Fruit fly (Drosophila melanogaster) whole organism, prepupa: ENCODE results near the gene Tpr2.

Source experiments
- Blimp-1 ChIP-seq: fragments of 200-800 bp; sonication (Bioruptor generic); optimal IDR thresholded peaks from 3 replicates; lab custom pipeline; 2017; ENCODE audit warnings: missing biosample characterization, missing genetic modification characterization, mild to moderate bottlenecking, moderate library complexity, missing genetic modification reagents
- CG31627 ChIP-seq: fragments of 200-800 bp; sonication (Bioruptor generic); optimal IDR thresholded peaks from 3 replicates; lab custom pipeline; 2016; ENCODE audit warnings: missing biosample characterization, missing genetic modification characterization
- CG7368 ChIP-seq: fragments of 200-800 bp; sonication (Bioruptor generic); optimal IDR thresholded peaks from 3 replicates; lab custom pipeline; 2016; ENCODE audit warnings: missing biosample characterization, missing genetic modification characterization
- CG8319 ChIP-seq: fragments of 200-800 bp; sonication (Bioruptor generic); optimal IDR thresholded peaks from 3 replicates; lab custom pipeline; 2016; ENCODE audit warnings: missing biosample characterization, missing genetic modification characterization
- Ets21C ChIP-seq: fragments of 200-800 bp; sonication (Bioruptor generic); optimal IDR thresholded peaks from 3 replicates; lab custom pipeline; 2016; ENCODE audit warnings: missing biosample characterization, missing genetic modification characterization
- Hr39 ChIP-seq: fragments of 200-800 bp; sonication (Bioruptor generic); optimal IDR thresholded peaks from 2 replicates; lab custom pipeline; 2016; ENCODE audit warnings: missing biosample characterization, missing genetic modification characterization
- dac ChIP-seq: fragments of 200-800 bp; sonication (Bioruptor generic); optimal IDR thresholded peaks from 2 replicates; lab custom pipeline; 2017; ENCODE audit warnings: missing biosample characterization, mild to moderate bottlenecking, missing genetic modification characterization
- spab ChIP-seq: fragments of 200-800 bp; sonication (Bioruptor generic); optimal IDR thresholded peaks from 2 replicates; lab custom pipeline; 2017; ENCODE audit warnings: missing biosample characterization, mild to moderate bottlenecking, missing genetic modification characterization, missing genetic modification reagents

DNA sequence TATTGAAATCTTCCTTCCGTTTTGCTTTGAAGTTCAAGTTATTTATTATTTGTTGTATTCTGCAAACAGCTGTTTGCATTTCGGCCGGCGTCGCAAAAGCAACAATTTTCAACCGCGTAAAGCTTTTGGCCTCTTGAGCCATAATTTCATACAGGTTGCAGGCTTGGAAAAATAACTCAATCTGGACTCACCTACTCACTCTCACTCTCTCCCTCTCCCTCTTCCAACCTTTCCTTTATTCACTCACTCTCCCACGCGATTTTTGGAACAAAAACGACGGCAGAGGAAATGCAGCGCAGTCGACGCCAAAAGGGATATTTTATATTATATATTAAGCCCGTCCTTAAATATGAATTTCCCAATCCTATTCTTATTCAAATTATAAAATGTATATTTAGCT lies 52.6 kb downstream of the Tpr2 start:
- TF ChIP-seq CG8319 (GFP tag; lab: Kevin White, UChicago) (no peak), spab (GFP tag; lab: Kevin White, UChicago) (no peak), Ets21C (GFP tag; lab: Kevin White, UChicago) (no peak), dac (GFP tag; lab: Kevin White, UChicago) (no peak), CG31627 (GFP tag; lab: Kevin White, UChicago) (no peak), CG7368 (GFP tag; lab: Kevin White, UChicago) (no peak), Hr39 (GFP tag; lab: Kevin White, UChicago) (no peak), Blimp-1 (no peak)
